Fruit fly (Drosophila melanogaster) whole organism: ENCODE results near the gene CG14260.

Experiments
- CG8478 ChIP-seq: fragments of >200 bp; optimal IDR thresholded peaks from 2 replicates; lab custom pipeline; 2018; ENCODE audit warnings: inconsistent platforms
- Dll ChIP-seq: fragments of >200 bp; optimal IDR thresholded peaks from 2 replicates; lab custom pipeline; 2017
- pan ChIP-seq: fragments of >200 bp; optimal IDR thresholded peaks from 2 replicates; lab custom pipeline; 2017
- psq ChIP-seq: fragments of >200 bp; optimal IDR thresholded peaks from 2 replicates; lab custom pipeline; 2017
- usp ChIP-seq: fragments of >200 bp; optimal IDR thresholded peaks from 2 replicates; lab custom pipeline; 2017; ENCODE audit warnings: missing biosample characterization, missing genetic modification characterization, mixed read lengths

DNA sequence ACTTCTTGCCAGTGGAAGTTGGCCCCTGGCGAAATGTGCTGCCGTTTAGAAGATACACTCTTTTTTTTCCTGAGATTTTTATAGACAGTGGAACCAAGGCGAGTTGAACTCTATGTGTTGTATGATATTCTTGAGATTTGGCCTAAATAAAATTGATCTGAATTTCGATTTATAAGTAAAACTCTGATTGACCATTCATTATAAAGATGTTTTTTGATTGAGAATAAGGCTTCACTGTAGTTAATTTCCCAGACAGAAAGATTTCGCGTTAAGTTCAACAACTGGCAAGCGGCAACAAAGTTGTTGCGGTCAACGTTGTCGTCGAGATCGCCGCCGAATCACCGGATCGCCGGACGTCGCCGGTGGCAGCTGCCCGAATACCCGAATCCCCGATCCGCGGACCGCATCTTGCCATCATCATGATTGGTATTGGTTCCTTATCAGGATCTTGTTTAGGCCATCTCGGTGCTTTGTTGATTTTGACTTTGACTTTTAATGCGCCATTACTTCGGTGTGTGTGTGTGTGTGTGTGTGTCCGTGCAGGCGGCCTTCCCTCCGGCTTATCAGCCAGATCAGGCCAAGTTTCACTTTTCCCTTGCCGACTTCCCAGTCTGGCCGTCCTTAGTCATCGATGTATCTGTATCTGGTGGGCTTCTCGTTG lies 43.1 kb upstream of the CG14260 start:
- TF ChIP-seq psq (lab: Kevin White, UChicago) (no peak), Dll (no peak), CG8478 (no peak), pan (lab: Kevin White, UChicago) (no peak), usp (GFP tag; lab: Kevin White, UChicago) (no peak)
